Fruit fly (Drosophila melanogaster) whole organism, adult: ENCODE measurements around the gene Acsx1R.

Experiments used
- CG11617 ChIP-seq: fragments of 200-800 bp; sonication (Bioruptor generic); optimal IDR thresholded peaks from 2 replicates; lab custom pipeline; 2017; ENCODE audit warnings: mild to moderate bottlenecking, missing biosample characterization, missing genetic modification reagents, missing genetic modification characterization
- CG14711 ChIP-seq: fragments of 200-800 bp; sonication (Bioruptor generic); optimal IDR thresholded peaks from 2 replicates; lab custom pipeline; 2018; ENCODE audit warnings: missing biosample characterization, mild to moderate bottlenecking, missing genetic modification characterization, moderate library complexity
- CG7045 ChIP-seq: fragments of 200-800 bp; sonication (Bioruptor generic); optimal IDR thresholded peaks from 2 replicates; lab custom pipeline; 2017; ENCODE audit warnings: missing biosample characterization, mild to moderate bottlenecking, missing genetic modification characterization
- Crg-1 ChIP-seq: fragments of 200-800 bp; sonication (Bioruptor generic); optimal IDR thresholded peaks from 2 replicates; lab custom pipeline; 2016; ENCODE audit warnings: missing biosample characterization, missing genetic modification characterization
- cic ChIP-seq: fragments of 200-800 bp; sonication (Bioruptor generic); optimal IDR thresholded peaks from 2 replicates; lab custom pipeline; 2017; ENCODE audit warnings: missing biosample characterization, mild to moderate bottlenecking, missing genetic modification characterization, moderate library complexity
- cnc ChIP-seq, 2 experiments: fragments of >200 bp; optimal IDR thresholded peaks; 2 replicates each; lab custom pipeline; 2017
- kay ChIP-seq: fragments of 200-800 bp; sonication (Bioruptor generic); peaks from one replicate; lab custom pipeline; 2016; ENCODE audit warnings: missing biosample characterization, missing genetic modification characterization, borderline replicate concordance
- ovo ChIP-seq: fragments of 200-800 bp; sonication (Bioruptor generic); optimal IDR thresholded peaks from 2 replicates; lab custom pipeline; 2016; ENCODE audit warnings: missing biosample characterization, missing genetic modification characterization
- pad ChIP-seq: fragments of 200-800 bp; sonication (Bioruptor generic); optimal IDR thresholded peaks from 3 replicates; lab custom pipeline; 2017; ENCODE audit warnings: missing biosample characterization, missing genetic modification characterization, mild to moderate bottlenecking, moderate library complexity, missing genetic modification reagents
- tj ChIP-seq: fragments of 200-800 bp; sonication (Bioruptor generic); optimal IDR thresholded peaks from 3 replicates; lab custom pipeline; 2017; ENCODE audit warnings: missing biosample characterization, mild to moderate bottlenecking, missing genetic modification characterization, moderate library complexity

DNA sequence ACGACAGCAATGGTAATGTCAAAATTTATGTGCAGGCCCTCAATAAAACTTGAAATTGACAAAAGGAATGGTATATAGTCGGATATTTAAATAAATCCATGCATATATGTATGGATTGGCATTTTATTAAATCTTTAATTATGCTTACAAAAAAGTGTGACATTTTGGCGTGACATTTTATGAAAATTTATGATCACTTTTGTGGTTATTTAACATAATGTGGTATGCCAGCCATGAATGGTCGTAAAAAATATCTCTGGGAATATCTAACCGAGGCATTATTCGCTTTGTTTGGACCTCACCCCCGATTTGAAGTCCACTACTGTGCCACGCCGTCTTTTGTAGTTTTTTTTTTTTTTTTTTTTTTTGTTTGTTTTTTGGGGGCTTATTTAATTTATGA, 26.5 kb upstream of the Acsx1R start:
- no peak for TF ChIP-seq ovo
- TF ChIP-seq CG14711 (tag; lab: Kevin White, UChicago): no peak
- TF ChIP-seq Crg-1 (GFP tag; lab: Kevin White, UChicago): no peak
- TF ChIP-seq cnc (optimal IDR thresholded peaks at IDR 0.05; lab: Kevin White, UChicago): no peak
- TF ChIP-seq CG11617: no peak
- TF ChIP-seq pad (GFP tag; lab: Kevin White, UChicago): no peak
- TF ChIP-seq tj (GFP tag; lab: Kevin White, UChicago): no peak
- TF ChIP-seq cic (GFP tag; lab: Kevin White, UChicago): no peak
- TF ChIP-seq CG7045: no peak
- no peak for TF ChIP-seq kay (GFP tag; lab: Kevin White, UChicago)
